Fruit fly (Drosophila melanogaster) whole organism, embryonic: ENCODE measurements around the gene CG4291.
A peak's percentile ranks its signal among the peaks of the same experiment; 100 is the strongest.

ENCODE experiments used
- BEAF-32 ChIP-seq: fragments of 200-800 bp; sonication (Bioruptor generic); optimal IDR thresholded peaks from 3 replicates; lab custom pipeline; 2017; ENCODE audit warnings: missing biosample characterization, missing genetic modification characterization, mild to moderate bottlenecking, moderate library complexity, missing genetic modification reagents
- CG10209 ChIP-seq: fragments of 200-800 bp; sonication (Bioruptor generic); optimal IDR thresholded peaks from 3 replicates; lab custom pipeline; 2017; ENCODE audit warnings: missing biosample characterization, mild to moderate bottlenecking, missing genetic modification characterization, missing genetic modification reagents
- CG10274 ChIP-seq: fragments of 200-800 bp; sonication (Bioruptor generic); optimal IDR thresholded peaks from 3 replicates; lab custom pipeline; 2017; ENCODE audit warnings: missing biosample characterization, mild to moderate bottlenecking, missing genetic modification characterization
- CG11695 ChIP-seq: fragments of 200-800 bp; sonication (Bioruptor generic); IDR thresholded peaks from 3 replicates; pipeline ENCODE4 v1.3.6; 2022; ENCODE audit warnings: missing biosample characterization, missing genetic modification characterization
- CG1233 ChIP-seq: fragments of 200-800 bp; sonication (Bioruptor generic); optimal IDR thresholded peaks from 4 replicates; lab custom pipeline; 2018; ENCODE audit warnings: missing biosample characterization, mild to moderate bottlenecking, missing genetic modification characterization
- CG13123 ChIP-seq: fragments of 200-800 bp; sonication (Bioruptor generic); optimal IDR thresholded peaks from 2 replicates; lab custom pipeline; 2016; ENCODE audit warnings: missing biosample characterization, missing genetic modification characterization
- CG14050 ChIP-seq: fragments of 200-800 bp; sonication (Bioruptor generic); IDR thresholded peaks from 3 replicates; pipeline ENCODE4 v1.3.6; 2022; ENCODE audit warnings: missing biosample characterization, missing genetic modification characterization
- CG1603 ChIP-seq: fragments of 200-800 bp; sonication (Bioruptor generic); optimal IDR thresholded peaks from 2 replicates; lab custom pipeline; 2019; ENCODE audit warnings: missing biosample characterization, mild to moderate bottlenecking, missing genetic modification characterization, moderate library complexity
- CG32767 ChIP-seq: fragments of 200-800 bp; sonication (Bioruptor generic); IDR thresholded peaks from 2 replicates; pipeline ENCODE4 v1.3.6; 2022; ENCODE audit warnings: missing biosample characterization, missing genetic modification characterization
- CG32772 ChIP-seq: fragments of 200-800 bp; sonication (Bioruptor generic); IDR thresholded peaks from 2 replicates; pipeline ENCODE4 v1.3.6; 2022; ENCODE audit warnings: missing biosample characterization, missing genetic modification characterization
- CG33557 ChIP-seq: fragments of 200-800 bp; sonication (Bioruptor generic); optimal IDR thresholded peaks from 2 replicates; lab custom pipeline; 2019; ENCODE audit warnings: missing biosample characterization, mild to moderate bottlenecking, missing genetic modification characterization, moderate library complexity
- CG3838 ChIP-seq: fragments of 200-800 bp; sonication (Bioruptor generic); optimal IDR thresholded peaks from 3 replicates; lab custom pipeline; 2016; ENCODE audit warnings: missing biosample characterization, missing genetic modification characterization
- CG4854 ChIP-seq: fragments of 200-800 bp; sonication (Bioruptor generic); optimal IDR thresholded peaks from 2 replicates; lab custom pipeline; 2016; ENCODE audit warnings: missing biosample characterization, missing genetic modification characterization, inconsistent platforms
- CG6791 ChIP-seq: fragments of 200-800 bp; sonication (Bioruptor generic); IDR thresholded peaks from 3 replicates; pipeline ENCODE4 v1.3.6; 2022; ENCODE audit warnings: missing biosample characterization, missing genetic modification characterization; ENCODE audit not compliant: partially characterized antibody
- CG6854 ChIP-seq: fragments of 200-800 bp; sonication (Bioruptor generic); optimal IDR thresholded peaks from 3 replicates; lab custom pipeline; 2017; ENCODE audit warnings: missing biosample characterization, mild to moderate bottlenecking, missing genetic modification characterization
- CG7556 ChIP-seq: fragments of 200-800 bp; sonication (Bioruptor generic); optimal IDR thresholded peaks from 2 replicates; lab custom pipeline; 2017; ENCODE audit warnings: missing biosample characterization, mild to moderate bottlenecking, missing genetic modification characterization
- CG8765 ChIP-seq: fragments of 200-800 bp; sonication (Bioruptor generic); IDR thresholded peaks from 2 replicates; pipeline ENCODE4 v1.3.6; 2022; ENCODE audit warnings: missing biosample characterization, missing genetic modification characterization
- CG9817 ChIP-seq: fragments of 200-800 bp; sonication (Bioruptor generic); optimal IDR thresholded peaks from 2 replicates; lab custom pipeline; 2018; ENCODE audit warnings: missing biosample characterization, mild to moderate bottlenecking, missing genetic modification characterization, moderate library complexity
- CoRest ChIP-seq: fragments of 200-800 bp; sonication (Bioruptor generic); optimal IDR thresholded peaks from 3 replicates; lab custom pipeline; 2018; ENCODE audit warnings: missing biosample characterization, mild to moderate bottlenecking, missing genetic modification characterization, moderate library complexity
- Dip2 ChIP-seq: fragments of 200-800 bp; sonication (Bioruptor generic); IDR thresholded peaks from 2 replicates; pipeline ENCODE4 v1.3.6; 2022; ENCODE audit warnings: missing biosample characterization, missing genetic modification characterization
- Dp ChIP-seq: fragments of 200-800 bp; sonication (Bioruptor generic); optimal IDR thresholded peaks from 2 replicates; lab custom pipeline; 2018; ENCODE audit warnings: missing biosample characterization, mild to moderate bottlenecking, missing genetic modification characterization, moderate library complexity
- Fer2 ChIP-seq: fragments of 200-800 bp; sonication (Bioruptor generic); optimal IDR thresholded peaks from 2 replicates; lab custom pipeline; 2018; ENCODE audit warnings: missing biosample characterization, mild to moderate bottlenecking, missing genetic modification characterization, moderate library complexity
- Hsf ChIP-seq: fragments of 200-800 bp; sonication (Bioruptor generic); optimal IDR thresholded peaks from 3 replicates; lab custom pipeline; 2016; ENCODE audit warnings: missing biosample characterization, missing genetic modification characterization
- NK7.1 ChIP-seq: fragments of 200-800 bp; sonication (Bioruptor generic); optimal IDR thresholded peaks from 3 replicates; lab custom pipeline; 2016; ENCODE audit warnings: missing biosample characterization, missing genetic modification characterization
- Nf-YB ChIP-seq: fragments of 200-800 bp; sonication (Bioruptor generic); optimal IDR thresholded peaks from 3 replicates; lab custom pipeline; 2019; ENCODE audit warnings: missing biosample characterization, mild to moderate bottlenecking, missing genetic modification characterization, moderate library complexity
- Rx ChIP-seq: fragments of 200-800 bp; sonication (Bioruptor generic); IDR thresholded peaks from 2 replicates; pipeline ENCODE4 v1.3.6; 2022; ENCODE audit warnings: missing biosample characterization, missing genetic modification characterization
- Stat92E ChIP-seq, 3 experiments: fragments of >200 bp in 2 of 3; fragments of 200-800 bp in 1 of 3; sonication (Bioruptor generic) in 1 of 3; optimal IDR thresholded peaks; 2 replicates each; lab custom pipeline; 2017 to 2019; ENCODE audit warnings: missing biosample characterization in 3 of 3, missing genetic modification characterization in 3 of 3, mild to moderate bottlenecking in 1 of 3, moderate library complexity in 1 of 3
- Xbp1 ChIP-seq: fragments of 200-800 bp; sonication (Bioruptor generic); optimal IDR thresholded peaks from 3 replicates; lab custom pipeline; 2016; ENCODE audit warnings: missing biosample characterization, mild to moderate bottlenecking, missing genetic modification characterization
- YL-1 ChIP-seq: fragments of 200-800 bp; sonication (Bioruptor generic); optimal IDR thresholded peaks from 3 replicates; lab custom pipeline; 2017; ENCODE audit warnings: missing biosample characterization, mild to moderate bottlenecking, missing genetic modification characterization
- ase ChIP-seq: fragments of 200-800 bp; sonication (Bioruptor generic); IDR thresholded peaks from 3 replicates; pipeline ENCODE4 v1.3.6; 2022; ENCODE audit warnings: missing biosample characterization, missing genetic modification characterization
- bcd ChIP-seq: fragments of 200-800 bp; sonication (Bioruptor generic); optimal IDR thresholded peaks from 2 replicates; lab custom pipeline; 2017; ENCODE audit warnings: missing biosample characterization, mild to moderate bottlenecking, missing genetic modification characterization
- chn ChIP-seq: fragments of 200-800 bp; sonication (Bioruptor generic); optimal IDR thresholded peaks from 2 replicates; lab custom pipeline; 2016; ENCODE audit warnings: missing biosample characterization, missing genetic modification characterization
- cwo ChIP-seq: fragments of 200-800 bp; sonication (Bioruptor generic); optimal IDR thresholded peaks from 3 replicates; lab custom pipeline; 2017; ENCODE audit warnings: missing biosample characterization, missing genetic modification characterization, mild to moderate bottlenecking, moderate library complexity, missing genetic modification reagents
- fd102C ChIP-seq: fragments of 200-800 bp; sonication (Bioruptor generic); optimal IDR thresholded peaks from 2 replicates; lab custom pipeline; 2018; ENCODE audit warnings: missing biosample characterization, mild to moderate bottlenecking, missing genetic modification characterization, moderate library complexity
- grau ChIP-seq: fragments of 200-800 bp; optimal IDR thresholded peaks from 3 replicates; lab custom pipeline; 2019; ENCODE audit warnings: missing biosample characterization, mild to moderate bottlenecking, missing genetic modification characterization, moderate library complexity
- hb ChIP-seq: fragments of 200-800 bp; sonication (Bioruptor generic); IDR thresholded peaks from 3 replicates; pipeline ENCODE4 v1.3.6; 2022; ENCODE audit warnings: missing biosample characterization, missing genetic modification characterization; ENCODE audit not compliant: partially characterized antibody
- hkb ChIP-seq, 2 experiments: fragments of 200-800 bp in 1 of 2; fragments of >200 bp in 1 of 2; sonication (Bioruptor generic) in 1 of 2; IDR thresholded peaks in 1 of 2; optimal IDR thresholded peaks in 1 of 2; 2 replicates each; pipeline versions ENCODE4 v1.3.6 to Lab custom; 2017 to 2022; ENCODE audit warnings: missing biosample characterization in 1 of 2, missing genetic modification characterization in 1 of 2
- inv ChIP-seq: fragments of 200-800 bp; sonication (Bioruptor generic); IDR thresholded peaks from 2 replicates; pipeline ENCODE4 v1.3.6; 2022; ENCODE audit warnings: missing biosample characterization, missing genetic modification characterization; ENCODE audit not compliant: partially characterized antibody
- klu ChIP-seq: fragments of 200-800 bp; sonication (Bioruptor generic); IDR thresholded peaks from 2 replicates; pipeline ENCODE4 v1.3.6; 2022; ENCODE audit warnings: missing biosample characterization, missing genetic modification characterization
- odd ChIP-seq: fragments of 200-800 bp; sonication (Bioruptor generic); optimal IDR thresholded peaks from 2 replicates; lab custom pipeline; 2017; ENCODE audit warnings: missing biosample characterization, mild to moderate bottlenecking, missing genetic modification characterization
- ro ChIP-seq: fragments of 200-800 bp; sonication (Bioruptor generic); IDR thresholded peaks from 2 replicates; pipeline ENCODE4 v1.3.6; 2022; ENCODE audit warnings: missing biosample characterization, missing genetic modification characterization
- sc ChIP-seq, 3 experiments: fragments of >200 bp in 2 of 3; fragments of 200-800 bp in 1 of 3; sonication (Bioruptor generic) in 1 of 3; optimal IDR thresholded peaks; 2 replicates in 2 of 3; 3 replicates in 1 of 3; lab custom pipeline; 2017; ENCODE audit warnings: mild to moderate bottlenecking in 1 of 3, missing biosample characterization in 1 of 3, missing genetic modification characterization in 1 of 3, missing genetic modification reagents in 1 of 3
- slp2 ChIP-seq: fragments of 200-800 bp; sonication (Bioruptor generic); optimal IDR thresholded peaks from 2 replicates; lab custom pipeline; 2016; ENCODE audit warnings: missing biosample characterization, missing genetic modification characterization
- sna ChIP-seq: fragments of 200-800 bp; sonication (Bioruptor generic); IDR thresholded peaks from 2 replicates; pipeline ENCODE4 v1.3.6; 2022; ENCODE audit warnings: missing biosample characterization, missing genetic modification characterization; ENCODE audit not compliant: partially characterized antibody
- sug ChIP-seq: fragments of 200-800 bp; optimal IDR thresholded peaks from 2 replicates; lab custom pipeline; 2019; ENCODE audit warnings: missing biosample characterization, mild to moderate bottlenecking, missing genetic modification characterization, moderate library complexity
- tin ChIP-seq: fragments of 200-800 bp; sonication (Bioruptor generic); optimal IDR thresholded peaks from 3 replicates; lab custom pipeline; 2016; ENCODE audit warnings: missing biosample characterization, missing genetic modification characterization
- wek ChIP-seq: fragments of 200-800 bp; sonication (Bioruptor generic); optimal IDR thresholded peaks from 3 replicates; lab custom pipeline; 2018; ENCODE audit warnings: missing biosample characterization, mild to moderate bottlenecking, missing genetic modification characterization, moderate library complexity

CG4291 gene

DNA sequence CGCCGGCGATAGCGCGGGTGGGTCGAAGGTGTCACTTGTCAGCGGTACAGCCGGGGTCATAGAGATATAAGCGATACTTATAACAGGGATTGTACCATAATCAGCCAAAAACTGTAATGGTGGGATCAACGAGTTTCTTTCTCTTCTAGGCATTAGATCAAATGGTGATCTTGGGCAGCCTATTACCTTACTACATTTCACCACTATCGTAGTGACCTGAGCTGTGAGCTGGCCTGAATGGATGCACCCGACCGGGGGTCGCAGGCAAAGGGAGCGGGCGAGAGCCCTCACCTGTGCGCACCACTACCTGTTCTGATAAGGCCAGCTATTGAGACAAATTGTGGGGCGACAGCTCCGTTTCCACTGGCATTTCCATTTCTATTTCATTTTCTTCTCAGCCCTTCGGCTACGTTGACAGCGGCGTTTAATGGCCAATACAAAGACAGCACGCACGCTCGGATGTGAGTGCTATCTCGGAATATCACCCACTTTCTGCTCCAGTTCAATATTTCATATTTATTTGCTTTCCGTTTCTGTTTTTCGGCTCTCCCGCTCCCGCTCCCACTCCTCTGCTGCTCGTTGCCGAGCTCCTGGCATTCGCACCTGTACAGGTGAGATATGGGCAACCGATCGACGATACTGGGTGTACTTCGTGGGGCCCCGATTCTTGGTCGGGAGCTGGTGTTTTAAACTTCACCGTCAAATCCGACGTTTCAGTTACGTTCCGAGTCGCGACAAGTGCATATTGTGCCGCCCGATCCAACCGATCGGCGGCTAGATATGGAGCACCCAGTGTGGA lies 4.4 kb upstream of the CG4291 start (continued):
- peak; percentile 77 for TF ChIP-seq Rx (GFP tag; lab: Robert Waterston, UW)
- TF ChIP-seq CG6791 (GFP tag; lab: Robert Waterston, UW) = no peak
- peak; percentile 80 for TF ChIP-seq CG10209 (GFP tag; lab: Kevin White, UChicago)
- TF ChIP-seq CG32772 (GFP tag; lab: Robert Waterston, UW) = peak; percentile 88
- peak; percentile 64 for TF ChIP-seq CG7556 (GFP tag; lab: Kevin White, UChicago)
- TF ChIP-seq sc (optimal IDR thresholded peaks at IDR 0.05; lab: Kevin White, UChicago) = no peak
- TF ChIP-seq sc (GFP tag; optimal IDR thresholded peaks at IDR 0.05; lab: Kevin White, UChicago) = peak; percentile 62
- TF ChIP-seq hkb (optimal IDR thresholded peaks at IDR 0.05; lab: Kevin White, UChicago) = no peak
- TF ChIP-seq hkb (GFP tag; IDR thresholded peaks at IDR 0.05; lab: Robert Waterston, UW) = peak; percentile 90
- TF ChIP-seq NK7.1 = no peak
- TF ChIP-seq Xbp1 (GFP tag; lab: Kevin White, UChicago) = peak; percentile 71
- peak; percentile 56 for TF ChIP-seq Nf-YB (GFP tag; lab: Kevin White, UChicago)
- TF ChIP-seq CG11695 (GFP tag; lab: Robert Waterston, UW) = peak; percentile 86
- peak; percentile 79 for TF ChIP-seq ase (GFP tag; lab: Robert Waterston, UW)
- peak; percentile 65 for TF ChIP-seq cwo (GFP tag; lab: Kevin White, UChicago)
- peak; percentile 30 for TF ChIP-seq wek
- TF ChIP-seq YL-1 = no peak
- peak; percentile 65 for TF ChIP-seq CG14050
- TF ChIP-seq fd102C (GFP tag; lab: Kevin White, UChicago) = no peak
- peak; percentile 78 for TF ChIP-seq sug
- peak; percentile 60 for TF ChIP-seq CG1233 (GFP tag; lab: Kevin White, UChicago)
- TF ChIP-seq grau (tag; lab: Kevin White, UChicago) = peak; percentile 73
- TF ChIP-seq CG6854 (GFP tag; lab: Kevin White, UChicago) = no peak
- TF ChIP-seq Stat92E (GFP tag; optimal IDR thresholded peaks at IDR 0.05; lab: Kevin White, UChicago) = peak in 1 of 3 experiments; percentile 48
- TF ChIP-seq hb = no peak
- no peak for TF ChIP-seq CG3838 (GFP tag; lab: Kevin White, UChicago)
- no peak for TF ChIP-seq inv (GFP tag; lab: Robert Waterston, UW)
- TF ChIP-seq CG33557 (GFP tag; lab: Kevin White, UChicago) = peak; percentile 8
- TF ChIP-seq klu = 0 out of 2 replicates have a peak, but pooled peaks have one; percentile 25
- TF ChIP-seq Hsf (GFP tag; lab: Kevin White, UChicago) = peak; percentile 75
- peak; percentile 74 for TF ChIP-seq bcd (GFP tag; lab: Kevin White, UChicago)
- TF ChIP-seq CG4854 (GFP tag; lab: Kevin White, UChicago) = peak; percentile 28
- TF ChIP-seq Fer2 = no peak
- TF ChIP-seq sna (GFP tag; lab: Robert Waterston, UW) = no peak
- TF ChIP-seq CG13123 = peak; percentile 44
- peak; percentile 73 for TF ChIP-seq slp2
- peak; percentile 29 for TF ChIP-seq CG10274 (GFP tag; lab: Kevin White, UChicago)
- peak; percentile 46 for TF ChIP-seq tin (GFP tag; lab: Kevin White, UChicago)
- TF ChIP-seq ro (GFP tag; lab: Robert Waterston, UW) = peak; percentile 44; the same call in 1 of the 2 replicates
- peak; percentile 72 for TF ChIP-seq CG32767
- peak; percentile 61 for TF ChIP-seq odd (GFP tag; lab: Kevin White, UChicago)
- TF ChIP-seq Dip2 (GFP tag; lab: Robert Waterston, UW) = no peak
- peak; percentile 93 for TF ChIP-seq CG1603 (tag; lab: Kevin White, UChicago)
- peak; percentile 23 for TF ChIP-seq CG9817
- peak; percentile 59; the same call in 1 of the 2 replicates for TF ChIP-seq CG8765 (GFP tag; lab: Robert Waterston, UW)
- TF ChIP-seq Dp (GFP tag; lab: Kevin White, UChicago) = no peak
- peak; percentile 64 for TF ChIP-seq chn
- no peak for TF ChIP-seq BEAF-32 (GFP tag; lab: Kevin White, UChicago)
- peak; percentile 76 for TF ChIP-seq CoRest (tag; lab: Kevin White, UChicago)
